Worm (Caenorhabditis elegans) whole organism, mixed stage, embryonic: ENCODE measurements around the gene clec-2.

ENCODE experiments used
- M03D4.4 ChIP-seq: sonication (generic microtip); optimal IDR thresholded peaks from 2 replicates; lab custom pipeline; 2017; ENCODE audit warnings: mild to moderate bottlenecking, missing genetic modification characterization, missing compliant biosample characterization
- bed-3 ChIP-seq: fragments of 200-800 bp; sonication (Bioruptor generic); optimal IDR thresholded peaks from 3 replicates; lab custom pipeline; 2018; ENCODE audit warnings: mild to moderate bottlenecking, missing genetic modification characterization, moderate library complexity, missing compliant biosample characterization
- blmp-1 ChIP-seq: fragments of 150-350 bp; optimal IDR thresholded peaks from 2 replicates; lab custom pipeline; 2014; ENCODE audit warnings: missing biosample characterization, missing genetic modification characterization
- ceh-39 ChIP-seq: fragments of 150-350 bp; optimal IDR thresholded peaks from 2 replicates; lab custom pipeline; 2014; ENCODE audit warnings: missing biosample characterization, missing genetic modification characterization
- ceh-43 ChIP-seq: fragments of 200-800 bp; sonication (Bioruptor generic); optimal IDR thresholded peaks from 2 replicates; lab custom pipeline; 2018; ENCODE audit warnings: mild to moderate bottlenecking, missing genetic modification characterization, moderate library complexity, missing compliant biosample characterization
- ceh-83 ChIP-seq: fragments of 200-800 bp; sonication (Bioruptor generic); optimal IDR thresholded peaks from 2 replicates; lab custom pipeline; 2018; ENCODE audit warnings: mild to moderate bottlenecking, missing genetic modification characterization, missing compliant biosample characterization
- ces-1 ChIP-seq: fragments of 150-350 bp; optimal IDR thresholded peaks from 2 replicates; lab custom pipeline; 2014; ENCODE audit warnings: missing biosample characterization, missing genetic modification reagents, missing genetic modification characterization
- cnd-1 ChIP-seq: fragments of 200-800 bp; sonication (Bioruptor generic); optimal IDR thresholded peaks from 2 replicates; lab custom pipeline; 2018; ENCODE audit warnings: mild to moderate bottlenecking, missing genetic modification characterization, missing compliant biosample characterization
- drap-1 ChIP-seq: fragments of 200-800 bp; sonication (Bioruptor generic); optimal IDR thresholded peaks from 3 replicates; lab custom pipeline; 2018; ENCODE audit warnings: mild to moderate bottlenecking, missing genetic modification characterization, missing compliant biosample characterization
- elt-1 ChIP-seq: sonication (generic microtip); optimal IDR thresholded peaks from 2 replicates; lab custom pipeline; 2017; ENCODE audit warnings: missing genetic modification characterization, mild to moderate bottlenecking, missing compliant biosample characterization, antibody characterized with exemption, moderate library complexity, borderline replicate concordance; ENCODE audit not compliant: insufficient read depth
- elt-3 ChIP-seq: fragments of 150-350 bp; optimal IDR thresholded peaks from 2 replicates; lab custom pipeline; 2014; ENCODE audit warnings: missing biosample characterization, missing genetic modification characterization
- flh-1 ChIP-seq: fragments of 200-800 bp; sonication (Bioruptor generic); optimal IDR thresholded peaks from 2 replicates; lab custom pipeline; 2018; ENCODE audit warnings: mild to moderate bottlenecking, missing genetic modification characterization, moderate library complexity, missing compliant biosample characterization
- ham-2 ChIP-seq: fragments of 200-800 bp; sonication (Bioruptor generic); optimal IDR thresholded peaks from 2 replicates; lab custom pipeline; 2018; ENCODE audit warnings: mild to moderate bottlenecking, missing genetic modification characterization, missing compliant biosample characterization
- hlh-1 ChIP-seq: fragments of 150-350 bp; optimal IDR thresholded peaks from 2 replicates; lab custom pipeline; 2014; ENCODE audit warnings: missing biosample characterization, missing genetic modification reagents, missing genetic modification characterization
- lin-13 ChIP-seq: fragments of 150-350 bp; optimal IDR thresholded peaks from 2 replicates; lab custom pipeline; 2014; ENCODE audit warnings: missing biosample characterization, missing genetic modification characterization
- lin-32 ChIP-seq: fragments of 200-800 bp; sonication (Bioruptor generic); optimal IDR thresholded peaks from 2 replicates; lab custom pipeline; 2018; ENCODE audit warnings: mild to moderate bottlenecking, missing genetic modification characterization, missing compliant biosample characterization
- lsy-2 ChIP-seq: fragments of 150-350 bp; optimal IDR thresholded peaks from 2 replicates; lab custom pipeline; 2014; ENCODE audit warnings: missing biosample characterization, missing genetic modification characterization
- mab-5 ChIP-seq: fragments of 150-350 bp; optimal IDR thresholded peaks from 2 replicates; lab custom pipeline; 2014; ENCODE audit warnings: missing biosample characterization, missing genetic modification characterization
- mep-1 ChIP-seq: fragments of 150-350 bp; optimal IDR thresholded peaks from 2 replicates; lab custom pipeline; 2017; ENCODE audit warnings: missing biosample characterization, missing genetic modification reagents, missing genetic modification characterization, inconsistent platforms
- mls-2 ChIP-seq: sonication (generic microtip); optimal IDR thresholded peaks from 2 replicates; lab custom pipeline; 2016; ENCODE audit warnings: mild to moderate bottlenecking, missing genetic modification characterization, moderate library complexity, missing compliant biosample characterization
- nhr-12 ChIP-seq: fragments of 150-350 bp; optimal IDR thresholded peaks from 2 replicates; lab custom pipeline; 2014; ENCODE audit warnings: missing biosample characterization, missing genetic modification characterization
- nhr-2 ChIP-seq: fragments of 150-350 bp; optimal IDR thresholded peaks from 2 replicates; lab custom pipeline; 2014; ENCODE audit warnings: missing biosample characterization, missing genetic modification characterization
- nhr-237 ChIP-seq: fragments of 150-350 bp; optimal IDR thresholded peaks from 2 replicates; lab custom pipeline; 2014; ENCODE audit warnings: missing biosample characterization, missing genetic modification characterization
- nhr-28 ChIP-seq: fragments of 150-350 bp; optimal IDR thresholded peaks from 2 replicates; lab custom pipeline; 2014; ENCODE audit warnings: missing biosample characterization, missing genetic modification characterization
- nhr-76 ChIP-seq: sonication (generic microtip); optimal IDR thresholded peaks from 2 replicates; lab custom pipeline; 2017; ENCODE audit warnings: missing biosample characterization, missing genetic modification characterization
- pha-4 ChIP-seq: fragments of 150-350 bp; optimal IDR thresholded peaks from 2 replicates; lab custom pipeline; 2018; ENCODE audit warnings: missing biosample characterization, missing genetic modification reagents, missing genetic modification characterization
- sem-2 ChIP-seq: fragments of 200-800 bp; sonication (Bioruptor generic); optimal IDR thresholded peaks from 2 replicates; lab custom pipeline; 2018; ENCODE audit warnings: mild to moderate bottlenecking, missing genetic modification characterization, missing compliant biosample characterization
- snpc-4 ChIP-seq: fragments of 150-350 bp; optimal IDR thresholded peaks from 2 replicates; lab custom pipeline; 2014; ENCODE audit warnings: missing biosample characterization, missing genetic modification characterization
- sptf-1 ChIP-seq: sonication (generic microtip); optimal IDR thresholded peaks from 2 replicates; lab custom pipeline; 2017; ENCODE audit warnings: mild to moderate bottlenecking, missing genetic modification characterization, moderate library complexity, missing compliant biosample characterization
- tbx-8 ChIP-seq: fragments of 200-800 bp; sonication (Bioruptor generic); optimal IDR thresholded peaks from 2 replicates; lab custom pipeline; 2018; ENCODE audit warnings: mild to moderate bottlenecking, missing genetic modification characterization, moderate library complexity, missing compliant biosample characterization
- unc-120 ChIP-seq: sonication (generic microtip); optimal IDR thresholded peaks from 2 replicates; lab custom pipeline; 2017; ENCODE audit warnings: missing genetic modification characterization, missing compliant biosample characterization; ENCODE audit not compliant: poor library complexity, severe bottlenecking
- unc-39 ChIP-seq: fragments of 150-350 bp; optimal IDR thresholded peaks from 2 replicates; lab custom pipeline; 2014; ENCODE audit warnings: missing biosample characterization, missing genetic modification characterization
- unc-62 ChIP-seq: fragments of 150-350 bp; optimal IDR thresholded peaks from 2 replicates; lab custom pipeline; 2014; ENCODE audit warnings: missing biosample characterization, missing genetic modification reagents, missing genetic modification characterization
- zip-8 ChIP-seq: fragments of 150-350 bp; optimal IDR thresholded peaks from 2 replicates; lab custom pipeline; 2014; ENCODE audit warnings: missing biosample characterization, missing genetic modification characterization
- ztf-11 ChIP-seq: fragments of 150-350 bp; optimal IDR thresholded peaks from 2 replicates; lab custom pipeline; 2014; ENCODE audit warnings: missing biosample characterization, missing genetic modification characterization

Gene clec-2

DNA sequence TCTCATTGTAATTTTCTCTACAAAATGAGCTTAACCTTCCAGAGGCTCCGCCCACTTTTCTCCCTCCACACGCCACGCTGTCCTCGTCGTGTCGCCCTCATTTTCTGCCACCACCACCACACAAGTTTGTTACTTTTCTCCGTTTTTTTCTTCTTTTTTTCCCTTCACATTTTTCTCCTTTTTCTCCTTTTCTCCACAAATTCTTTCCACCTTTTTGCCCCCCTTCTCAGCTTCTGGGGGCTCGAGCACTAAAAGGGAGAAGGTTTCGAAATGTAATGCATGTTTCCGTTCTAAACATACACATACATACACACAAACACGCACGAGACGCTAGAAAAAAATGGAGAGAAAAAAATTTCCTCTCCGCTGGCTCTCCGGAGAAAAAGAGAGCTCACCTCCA is 46.6 kb downstream of the clec-2 start, which contains the start of gene nhr-88:
TSS of gene nhr-88 (plus strand) at position 43 of the 400 bp plus-strand sequence.
- TF ChIP-seq pha-4 (tag; lab: Kevin White, UChicago) (no peak), sptf-1 (tag; lab: Kevin White, UChicago) (peak; percentile 8)

DNA sequence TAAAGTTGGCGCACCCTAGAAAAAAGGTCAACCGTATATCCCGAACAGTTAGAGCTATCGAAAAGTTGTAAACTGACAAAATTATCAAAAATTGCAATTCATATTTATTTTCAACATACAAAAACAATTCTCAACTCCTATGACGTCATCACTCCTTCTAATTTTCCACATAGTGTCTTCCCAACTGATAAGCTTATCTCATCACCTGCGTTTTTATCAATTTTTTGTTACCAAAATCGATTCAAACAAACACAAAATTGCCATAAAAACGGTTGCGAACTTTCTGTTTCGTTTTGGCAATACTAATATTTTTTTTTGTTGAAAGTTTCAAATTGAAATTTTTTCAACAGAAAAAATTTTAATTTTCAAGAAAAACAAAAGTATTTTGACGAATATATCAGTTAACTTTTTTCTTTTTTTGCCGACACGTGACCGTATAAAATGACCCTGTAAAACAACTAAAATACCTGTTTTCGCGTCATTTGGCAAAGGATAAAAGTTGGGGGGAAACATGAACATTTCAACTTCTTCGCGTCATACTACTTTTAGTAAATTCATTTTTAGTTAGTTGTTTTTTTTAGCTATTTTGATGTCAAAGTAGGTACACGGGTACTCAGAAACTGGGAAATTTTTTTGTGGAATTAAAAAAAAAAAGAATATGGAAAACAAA is 47.5 kb downstream of the clec-2 start:
- TF ChIP-seq zip-8 (tag; lab: Kevin White, UChicago), result peak; percentile 87
- TF ChIP-seq M03D4.4 (tag; lab: Kevin White, UChicago), result no peak

DNA sequence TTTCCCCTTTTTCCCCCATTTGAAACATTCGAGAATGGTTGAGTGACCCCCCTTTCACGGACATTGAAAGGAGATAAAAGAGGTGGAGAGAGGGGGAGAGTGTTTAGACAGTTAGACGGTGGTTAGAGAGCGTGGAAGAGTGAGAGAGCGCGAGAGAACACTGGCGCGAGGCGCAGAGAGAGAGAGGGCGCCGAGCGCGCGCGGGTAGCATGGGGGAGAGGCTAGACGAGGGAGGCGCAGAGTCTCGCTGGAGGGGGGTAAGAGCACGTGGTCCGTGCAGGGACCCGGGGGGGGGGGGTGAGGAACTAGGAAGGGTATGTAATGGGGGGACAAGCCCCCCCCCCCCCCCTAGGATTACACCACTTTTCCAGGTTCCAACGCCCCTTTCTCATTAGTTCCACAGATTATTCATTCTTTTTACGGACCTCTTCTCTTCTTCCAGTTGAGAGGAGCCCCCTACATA is 49.3 kb downstream of the clec-2 start:
- TF ChIP-seq cnd-1 (no peak), nhr-76 (tag; lab: Kevin White, UChicago) (no peak), elt-3 (peak; percentile 74), lin-32 (GFP tag; lab: Kevin White, UChicago) (no peak), lsy-2 (tag; lab: Kevin White, UChicago) (peak; percentile 43), unc-39 (no peak), flh-1 (GFP tag; lab: Kevin White, UChicago) (peak; percentile 15), sptf-1 (tag; lab: Kevin White, UChicago) (peak; percentile 69), zip-8 (tag; lab: Kevin White, UChicago) (no peak), ces-1 (peak; percentile 83), ztf-11 (tag; lab: Kevin White, UChicago) (peak; percentile 54), mab-5 (tag; lab: Kevin White, UChicago) (no peak), mls-2 (tag; lab: Kevin White, UChicago) (peak; percentile 62), drap-1 (GFP tag; lab: Kevin White, UChicago) (no peak), nhr-2 (tag; lab: Kevin White, UChicago) (no peak), ceh-39 (tag; lab: Kevin White, UChicago) (no peak), unc-120 (peak; percentile 50), nhr-12 (no peak), blmp-1 (tag; lab: Kevin White, UChicago) (peak; percentile 48), ceh-83 (GFP tag; lab: Kevin White, UChicago) (no peak), ham-2 (peak; percentile 68), tbx-8 (GFP tag; lab: Kevin White, UChicago) (no peak), unc-62 (GFP tag; lab: Kevin White, UChicago) (peak; percentile 51), mep-1 (tag; lab: Kevin White, UChicago) (peak; percentile 60), snpc-4 (no peak), elt-1 (tag; lab: Kevin White, UChicago) (no peak), nhr-28 (tag; lab: Kevin White, UChicago) (no peak), bed-3 (GFP tag; lab: Kevin White, UChicago) (peak; percentile 49), pha-4 (tag; lab: Kevin White, UChicago) (peak; percentile 82), M03D4.4 (tag; lab: Kevin White, UChicago) (peak; percentile 56), lin-13 (tag; lab: Kevin White, UChicago) (no peak), hlh-1 (tag; lab: Kevin White, UChicago) (peak; percentile 26), nhr-237 (tag; lab: Kevin White, UChicago) (peak; percentile 82), sem-2 (no peak), ceh-43 (no peak)
- TF ChIP-seq, all 35 proteins: peak for 17
